ENCODE assay signal across 4 worm cellular contexts in genomic region chrIV:15049288-15050094, ce11.
A peak's percentile ranks its signal among the peaks of the same experiment; 100 is the strongest.
TF ChIP-seq lines count a peak whose summit lies in the region.

No protein-coding gene starts in this region.

TF ChIP-seq in whole organism, L2 larva, 48 proteins besides CTCF, POLR2A, EP300 and RAD21:
- TF ChIP-seq lin-39 (tag; optimal IDR thresholded peaks at IDR 0.05; lab: Kevin White, UChicago): no peak
- TF ChIP-seq F13H6.1 (tag; optimal IDR thresholded peaks at IDR 0.05; lab: Kevin White, UChicago): no peak
- TF ChIP-seq aly-2 (tag; optimal IDR thresholded peaks at IDR 0.05; lab: Kevin White, UChicago): peak; percentile 32
- TF ChIP-seq fos-1 (tag; optimal IDR thresholded peaks at IDR 0.05; lab: Kevin White, UChicago): no peak
- TF ChIP-seq ztf-4 (tag; optimal IDR thresholded peaks at IDR 0.05; lab: Kevin White, UChicago): no peak
- no peak for TF ChIP-seq elt-1 (tag; optimal IDR thresholded peaks at IDR 0.05; lab: Kevin White, UChicago)
- peak; percentile 36 for TF ChIP-seq nhr-129 (tag; optimal IDR thresholded peaks at IDR 0.05; lab: Kevin White, UChicago)

TF ChIP-seq in whole organism, L4 larva, 104 proteins besides CTCF, POLR2A, EP300 and RAD21 (continues in another document):
- TF ChIP-seq tag-97 (GFP tag; IDR thresholded peaks at IDR 0.05; lab: Robert Waterston, UW) (0 out of 2 replicates have a peak, but pooled peaks have one; percentile 48), F26F4.8 (GFP tag; conservative IDR thresholded peaks at IDR 0.05; lab: Robert Waterston, UW) (no peak), D1046.2 (GFP tag; IDR thresholded peaks at IDR 0.05; lab: Robert Waterston, UW) (0 out of 2 replicates have a peak, but pooled peaks have one; percentile 9), ZK337.2 (GFP tag; IDR thresholded peaks at IDR 0.05; lab: Robert Waterston, UW) (no peak), duxl-1 (tag; optimal IDR thresholded peaks at IDR 0.05; lab: Kevin White, UChicago; ENCODE audit: poor library complexity) (peak; percentile 6), T26A8.4 (GFP tag; IDR thresholded peaks at IDR 0.05; lab: Robert Waterston, UW) (0 out of 2 replicates have a peak, but pooled peaks have one; percentile 25), Y75B8A.6 (GFP tag; IDR thresholded peaks at IDR 0.05; lab: Robert Waterston, UW) (no peak), hlh-11 (tag; optimal IDR thresholded peaks at IDR 0.05; lab: Kevin White, UChicago) (peak; percentile 5), vab-7 (GFP tag; IDR thresholded peaks at IDR 0.05; lab: Robert Waterston, UW) (peak; percentile 37; the same call in 1 of the 2 replicates), nhr-102 (tag; optimal IDR thresholded peaks at IDR 0.05; lab: Kevin White, UChicago) (peak; percentile 29), aha-1 (tag; lab: Kevin White, UChicago) (peak; percentile 76), madf-5 (GFP tag; IDR thresholded peaks at IDR 0.05; lab: Robert Waterston, UW) (0 out of 4 replicates have a peak, but pooled peaks of 1 of the 2 experiments have one; percentile 45), jun-1 (tag; optimal IDR thresholded peaks at IDR 0.05; lab: Kevin White, UChicago) (peak; percentile 29), mes-2 (tag; optimal IDR thresholded peaks at IDR 0.05; lab: Kevin White, UChicago; ENCODE audit: poor library complexity, severe bottlenecking) (peak; percentile 30), hif-1 (tag; optimal IDR thresholded peaks at IDR 0.05; lab: Kevin White, UChicago) (peak in 1 of 2 experiments; percentile 22), ama-1 (optimal IDR thresholded peaks at IDR 0.05; lab: Kevin White, UChicago) (peak; percentile 64), hmg-1.1 (GFP tag; IDR thresholded peaks at IDR 0.05; lab: Robert Waterston, UW) (peak; percentile 15; the same call in 1 of the 2 replicates), zip-11 (GFP tag; IDR thresholded peaks at IDR 0.05; lab: Robert Waterston, UW) (no peak), lin-38 (GFP tag; IDR thresholded peaks at IDR 0.05; lab: Robert Waterston, UW) (peak; percentile 42), unc-130 (GFP tag; optimal IDR thresholded peaks at IDR 0.05; lab: Kevin White, UChicago) (peak; percentile 1), F44E2.7 (GFP tag; IDR thresholded peaks at IDR 0.05; lab: Robert Waterston, UW) (no peak), aly-2 (tag; optimal IDR thresholded peaks at IDR 0.05; lab: Kevin White, UChicago) (peak; percentile 92), sdz-12 (GFP tag; optimal IDR thresholded peaks at IDR 0.05; lab: Kevin White, UChicago) (peak; percentile 9), lim-7 (GFP tag; IDR thresholded peaks at IDR 0.05; lab: Robert Waterston, UW) (0 out of 2 replicates have a peak, but pooled peaks have one; percentile 7), egl-43 (GFP tag; IDR thresholded peaks at IDR 0.05; lab: Robert Waterston, UW) (0 out of 2 replicates have a peak, but pooled peaks have one; percentile 8)

TF ChIP-seq in whole organism, late embryonic, 69 proteins besides CTCF, POLR2A, EP300 and RAD21:
- TF ChIP-seq nfya-1 (tag; optimal IDR thresholded peaks at IDR 0.05; lab: Kevin White, UChicago) (peak; percentile 98), eyg-1 (tag; optimal IDR thresholded peaks at IDR 0.05; lab: Kevin White, UChicago) (no peak), ceh-6 (GFP tag; optimal IDR thresholded peaks at IDR 0.05; lab: Kevin White, UChicago) (no peak), tbx-7 (tag; optimal IDR thresholded peaks at IDR 0.05; lab: Kevin White, UChicago) (no peak)
TF ChIP-seq in whole organism, late embryonic: peak in this region for 1.

TF ChIP-seq in whole organism, mixed stage, embryonic, 35 proteins besides CTCF, POLR2A, EP300 and RAD21:
- TF ChIP-seq lin-13 (tag; optimal IDR thresholded peaks at IDR 0.05; lab: Kevin White, UChicago) (no peak), tbx-8 (GFP tag; optimal IDR thresholded peaks at IDR 0.05; lab: Kevin White, UChicago) (peak; percentile 13)
